Worm (Caenorhabditis elegans) whole organism, late embryonic: ENCODE measurements around the gene srt-6.

Experiments
- C08G9.2 ChIP-seq: sonication (generic microtip); optimal IDR thresholded peaks from 2 replicates; lab custom pipeline; 2016; ENCODE audit warnings: mild to moderate bottlenecking, missing genetic modification characterization, moderate library complexity, missing compliant biosample characterization
- elt-2 ChIP-seq: sonication (generic microtip); optimal IDR thresholded peaks from 2 replicates; lab custom pipeline; 2016; ENCODE audit warnings: missing genetic modification reagents, missing genetic modification characterization, missing compliant biosample characterization
- pqm-1 ChIP-seq: sonication (generic microtip); optimal IDR thresholded peaks from 2 replicates; lab custom pipeline; 2016; ENCODE audit warnings: missing genetic modification characterization, missing compliant biosample characterization
- rnt-1 ChIP-seq: sonication (generic microtip); optimal IDR thresholded peaks from 2 replicates; lab custom pipeline; 2016; ENCODE audit warnings: missing genetic modification characterization, missing compliant biosample characterization
- sox-4 ChIP-seq: sonication (generic microtip); optimal IDR thresholded peaks from 2 replicates; lab custom pipeline; 2017; ENCODE audit warnings: mild to moderate bottlenecking, missing genetic modification characterization, inconsistent platforms, missing compliant biosample characterization
- tbx-2 ChIP-seq: sonication (generic microtip); optimal IDR thresholded peaks from 2 replicates; lab custom pipeline; 2016; ENCODE audit warnings: missing genetic modification characterization, missing compliant biosample characterization
- ttx-3 ChIP-seq: sonication (generic microtip); optimal IDR thresholded peaks from 2 replicates; lab custom pipeline; 2016; ENCODE audit warnings: missing genetic modification reagents, missing genetic modification characterization, missing compliant biosample characterization
- unc-86 ChIP-seq: sonication (generic microtip); optimal IDR thresholded peaks from 2 replicates; lab custom pipeline; 2016; ENCODE audit warnings: missing genetic modification characterization, missing compliant biosample characterization

DNA sequence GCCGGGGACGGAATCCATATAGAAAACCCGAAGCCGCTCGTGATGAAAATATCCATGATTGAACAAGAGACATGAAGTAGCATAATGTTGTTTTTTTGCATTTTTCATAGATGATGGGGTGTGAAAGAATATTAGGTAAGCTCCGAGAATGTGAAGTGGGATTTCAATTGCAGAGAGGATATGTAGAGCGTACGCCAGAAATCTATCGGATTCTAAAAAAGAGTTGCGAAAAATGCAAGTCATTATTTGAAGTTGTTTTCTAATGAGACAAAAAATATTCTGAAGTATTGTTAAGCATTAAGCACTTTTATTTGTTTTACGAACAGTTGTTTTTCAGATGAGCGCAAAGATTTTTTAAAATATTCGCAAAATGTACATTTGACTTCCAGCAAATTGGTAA is 15.7 kb upstream of the srt-6 start, which contains the start of gene F18E3.10:
- no peak for TF ChIP-seq ttx-3
- TF ChIP-seq rnt-1 (tag; lab: Kevin White, UChicago) = no peak
- TF ChIP-seq unc-86 (tag; lab: Kevin White, UChicago) = no peak
- TF ChIP-seq tbx-2 (tag; lab: Kevin White, UChicago) = no peak
- TF ChIP-seq sox-4 = no peak
- TF ChIP-seq pqm-1 = no peak
- TF ChIP-seq C08G9.2 (tag; lab: Kevin White, UChicago) = no peak
- TF ChIP-seq elt-2 (tag; lab: Kevin White, UChicago) = no peak
